Worm (Caenorhabditis elegans) whole organism, L2 larva: ENCODE data around the gene puf-8.

Experiments used
- C34F6.9 ChIP-seq: fragments of 150-350 bp; optimal IDR thresholded peaks from 2 replicates; lab custom pipeline; 2014; ENCODE audit warnings: missing biosample characterization, missing genetic modification characterization
- F13H6.1 ChIP-seq: sonication (generic microtip); optimal IDR thresholded peaks from 2 replicates; lab custom pipeline; 2016; ENCODE audit warnings: missing genetic modification characterization, missing compliant biosample characterization
- R02D3.7 ChIP-seq: fragments of 150-350 bp; optimal IDR thresholded peaks from 2 replicates; lab custom pipeline; 2014; ENCODE audit warnings: missing biosample characterization, missing genetic modification characterization
- Y55F3AM.14 ChIP-seq: fragments of 200-800 bp; sonication (Bioruptor generic); optimal IDR thresholded peaks from 2 replicates; lab custom pipeline; 2018; ENCODE audit warnings: mild to moderate bottlenecking, missing genetic modification characterization, missing compliant biosample characterization
- ZK546.5 ChIP-seq: sonication (generic microtip); optimal IDR thresholded peaks from 2 replicates; lab custom pipeline; 2017; ENCODE audit warnings: missing biosample characterization, missing genetic modification characterization
- alr-1 ChIP-seq: fragments of 150-350 bp; optimal IDR thresholded peaks from 2 replicates; lab custom pipeline; 2014; ENCODE audit warnings: missing biosample characterization, missing genetic modification characterization
- aly-2 ChIP-seq: fragments of 150-350 bp; optimal IDR thresholded peaks from 2 replicates; lab custom pipeline; 2014; ENCODE audit warnings: missing biosample characterization, missing genetic modification characterization
- blmp-1 ChIP-seq: sonication (generic microtip); optimal IDR thresholded peaks from 2 replicates; lab custom pipeline; 2017; ENCODE audit warnings: missing genetic modification characterization, mild to moderate bottlenecking, missing compliant biosample characterization, antibody characterized with exemption, moderate library complexity; ENCODE audit not compliant: insufficient read depth
- ceh-16 ChIP-seq: fragments of 150-350 bp; optimal IDR thresholded peaks from 2 replicates; lab custom pipeline; 2014; ENCODE audit warnings: missing biosample characterization, missing genetic modification characterization
- ceh-82 ChIP-seq: fragments of 150-350 bp; optimal IDR thresholded peaks from 2 replicates; lab custom pipeline; 2014; ENCODE audit warnings: missing biosample characterization, missing genetic modification characterization
- crh-2 ChIP-seq: sonication (generic microtip); optimal IDR thresholded peaks from 2 replicates; lab custom pipeline; 2017; ENCODE audit warnings: missing biosample characterization, missing genetic modification characterization
- dmd-4 ChIP-seq: sonication (generic microtip); optimal IDR thresholded peaks from 2 replicates; lab custom pipeline; 2017; ENCODE audit warnings: missing biosample characterization, missing genetic modification characterization
- egl-27 ChIP-seq: sonication (generic microtip); optimal IDR thresholded peaks from 3 replicates; lab custom pipeline; 2017; ENCODE audit warnings: missing biosample characterization, missing genetic modification reagents, missing genetic modification characterization
- elt-1 ChIP-seq: fragments of 150-350 bp; optimal IDR thresholded peaks from 2 replicates; lab custom pipeline; 2014; ENCODE audit warnings: missing biosample characterization, missing genetic modification characterization
- elt-3 ChIP-seq: sonication (generic microtip); optimal IDR thresholded peaks from 2 replicates; lab custom pipeline; 2017; ENCODE audit warnings: missing biosample characterization, missing genetic modification characterization
- fos-1 ChIP-seq: fragments of 150-350 bp; optimal IDR thresholded peaks from 2 replicates; lab custom pipeline; 2014; ENCODE audit warnings: missing biosample characterization, missing genetic modification characterization
- gmeb-1 ChIP-seq: fragments of 150-350 bp; optimal IDR thresholded peaks from 2 replicates; lab custom pipeline; 2014; ENCODE audit warnings: missing biosample characterization, missing genetic modification characterization
- lin-11 ChIP-seq: fragments of 150-350 bp; sonication (generic microtip); optimal IDR thresholded peaks from 2 replicates; lab custom pipeline; 2014; ENCODE audit warnings: missing biosample characterization, missing genetic modification characterization, inconsistent platforms, mixed read lengths
- lin-13 ChIP-seq: fragments of 150-350 bp; optimal IDR thresholded peaks from 2 replicates; lab custom pipeline; 2014; ENCODE audit warnings: missing biosample characterization, missing genetic modification reagents, missing genetic modification characterization
- lsy-2 ChIP-seq, 2 experiments: fragments of 150-350 bp in 1 of 2; sonication (generic microtip) in 1 of 2; optimal IDR thresholded peaks; 2 replicates each; lab custom pipeline; 2014 to 2017; ENCODE audit warnings: missing biosample characterization in 2 of 2, missing genetic modification characterization in 2 of 2
- mbf-1 ChIP-seq: sonication (generic microtip); optimal IDR thresholded peaks from 2 replicates; lab custom pipeline; 2017; ENCODE audit warnings: missing biosample characterization, missing genetic modification characterization
- mdl-1 ChIP-seq, 2 experiments: fragments of 150-350 bp in 1 of 2; sonication (generic microtip) in 1 of 2; optimal IDR thresholded peaks; 2 replicates each; lab custom pipeline; 2017; ENCODE audit warnings: missing biosample characterization in 2 of 2, missing genetic modification characterization in 2 of 2
- nhr-10 ChIP-seq: sonication (generic microtip); optimal IDR thresholded peaks from 2 replicates; lab custom pipeline; 2017; ENCODE audit warnings: missing biosample characterization, missing genetic modification characterization
- nhr-11 ChIP-seq: fragments of 150-350 bp; optimal IDR thresholded peaks from 2 replicates; lab custom pipeline; 2014; ENCODE audit warnings: missing biosample characterization, missing genetic modification characterization
- nhr-12 ChIP-seq: fragments of 150-350 bp; optimal IDR thresholded peaks from 2 replicates; lab custom pipeline; 2014; ENCODE audit warnings: missing biosample characterization, missing genetic modification characterization
- nhr-129 ChIP-seq: fragments of 150-350 bp; optimal IDR thresholded peaks from 2 replicates; lab custom pipeline; 2014; ENCODE audit warnings: missing biosample characterization, missing genetic modification characterization
- nhr-21 ChIP-seq: fragments of 150-350 bp; optimal IDR thresholded peaks from 2 replicates; lab custom pipeline; 2014; ENCODE audit warnings: missing biosample characterization, missing genetic modification characterization
- nhr-23 ChIP-seq: fragments of 150-350 bp; optimal IDR thresholded peaks from 2 replicates; lab custom pipeline; 2014; ENCODE audit warnings: missing biosample characterization, missing genetic modification reagents, missing genetic modification characterization
- nhr-237 ChIP-seq: fragments of 150-350 bp; optimal IDR thresholded peaks from 2 replicates; lab custom pipeline; 2014; ENCODE audit warnings: missing biosample characterization, missing genetic modification characterization
- nhr-25 ChIP-seq: fragments of 150-350 bp; sonication (generic microtip); optimal IDR thresholded peaks from 3 replicates; lab custom pipeline; 2014; ENCODE audit warnings: missing biosample characterization, missing genetic modification characterization
- nhr-6 ChIP-seq: fragments of 150-350 bp; optimal IDR thresholded peaks from 2 replicates; lab custom pipeline; 2014; ENCODE audit warnings: missing biosample characterization, missing genetic modification characterization
- nhr-77 ChIP-seq: fragments of 150-350 bp; optimal IDR thresholded peaks from 2 replicates; lab custom pipeline; 2014; ENCODE audit warnings: missing biosample characterization, missing genetic modification characterization
- peb-1 ChIP-seq: fragments of 150-350 bp; optimal IDR thresholded peaks from 2 replicates; lab custom pipeline; 2014; ENCODE audit warnings: missing biosample characterization, missing genetic modification characterization
- sem-4 ChIP-seq: fragments of 150-350 bp; optimal IDR thresholded peaks from 2 replicates; lab custom pipeline; 2014; ENCODE audit warnings: missing biosample characterization, missing genetic modification reagents, missing genetic modification characterization
- sma-3 ChIP-seq: sonication (generic microtip); optimal IDR thresholded peaks from 2 replicates; lab custom pipeline; 2016; ENCODE audit warnings: missing genetic modification reagents, missing genetic modification characterization, missing compliant biosample characterization
- sma-9 ChIP-seq, 2 experiments: fragments of 150-350 bp in 1 of 2; sonication (generic microtip) in 1 of 2; optimal IDR thresholded peaks; 2 replicates each; lab custom pipeline; 2014 to 2016; ENCODE audit warnings: missing genetic modification characterization in 2 of 2, mild to moderate bottlenecking in 1 of 2, missing biosample characterization in 1 of 2, missing compliant biosample characterization in 1 of 2, missing genetic modification reagents in 1 of 2, moderate library complexity in 1 of 2
- snpc-4 ChIP-seq: fragments of 150-350 bp; optimal IDR thresholded peaks from 2 replicates; lab custom pipeline; 2014; ENCODE audit warnings: missing biosample characterization, missing genetic modification characterization
- unc-39 ChIP-seq: fragments of 150-350 bp; optimal IDR thresholded peaks from 2 replicates; lab custom pipeline; 2014; ENCODE audit warnings: missing biosample characterization, missing genetic modification characterization
- unc-55 ChIP-seq: fragments of 150-350 bp; sonication (generic microtip); optimal IDR thresholded peaks from 3 replicates; lab custom pipeline; 2014; ENCODE audit warnings: missing biosample characterization, missing genetic modification reagents, missing genetic modification characterization
- unc-62 ChIP-seq: fragments of 150-350 bp; optimal IDR thresholded peaks from 2 replicates; lab custom pipeline; 2014; ENCODE audit warnings: missing biosample characterization, missing genetic modification reagents, missing genetic modification characterization
- zag-1 ChIP-seq: fragments of 150-350 bp; optimal IDR thresholded peaks from 2 replicates; lab custom pipeline; 2014; ENCODE audit warnings: missing biosample characterization, missing genetic modification characterization
- ztf-1 ChIP-seq: fragments of 200-800 bp; sonication (Bioruptor generic); conservative IDR thresholded peaks from 2 replicates; pipeline ENCODE4 v1.3.6; 2022; ENCODE audit warnings: missing genetic modification characterization, missing compliant biosample characterization
- ztf-11 ChIP-seq: sonication (generic microtip); optimal IDR thresholded peaks from 2 replicates; lab custom pipeline; 2017; ENCODE audit warnings: missing biosample characterization, missing genetic modification characterization
- ztf-4 ChIP-seq: fragments of 150-350 bp; optimal IDR thresholded peaks from 2 replicates; lab custom pipeline; 2014; ENCODE audit warnings: missing biosample characterization, missing genetic modification characterization

puf-8 gene

ce11 chrII:7340703-7341102 is 42.7 kb upstream of the puf-8 start:
- TF ChIP-seq lin-11 (tag; lab: Kevin White, UChicago) = no peak
- TF ChIP-seq nhr-237 (tag; lab: Kevin White, UChicago) = no peak
- no peak for TF ChIP-seq gmeb-1 (tag; lab: Kevin White, UChicago)
- TF ChIP-seq crh-2 = no peak
- no peak for TF ChIP-seq nhr-21 (tag; lab: Kevin White, UChicago)
- TF ChIP-seq lsy-2 (tag; optimal IDR thresholded peaks at IDR 0.05; lab: Kevin White, UChicago) = no peak
- no peak for TF ChIP-seq unc-62 (GFP tag; lab: Kevin White, UChicago)
- no peak for TF ChIP-seq ceh-16 (tag; lab: Kevin White, UChicago)
- no peak for TF ChIP-seq elt-1 (tag; lab: Kevin White, UChicago)
- TF ChIP-seq aly-2 (tag; lab: Kevin White, UChicago) = no peak
- no peak for TF ChIP-seq ceh-82 (tag; lab: Kevin White, UChicago)
- no peak for TF ChIP-seq nhr-11 (tag; lab: Kevin White, UChicago)
- TF ChIP-seq Y55F3AM.14 (GFP tag; lab: Kevin White, UChicago) = no peak

DNA sequence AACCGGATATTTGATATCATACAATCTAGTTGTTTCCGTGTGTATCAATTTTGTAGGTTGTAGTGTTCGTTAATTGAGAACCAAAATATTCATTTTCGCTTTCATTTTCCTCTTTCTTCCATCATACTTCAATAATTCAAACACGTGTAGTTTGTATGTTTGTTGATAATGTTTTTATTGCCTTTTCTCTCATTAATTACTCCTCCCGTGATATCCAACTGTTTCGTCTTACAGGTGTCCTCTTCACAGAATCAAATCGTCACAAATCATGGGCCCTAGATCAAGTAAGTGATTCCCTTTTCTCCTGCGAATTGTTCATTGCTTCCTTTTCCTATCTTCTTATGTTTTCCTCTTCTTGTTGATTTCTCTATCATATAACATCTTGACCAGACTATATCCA is 40.9 kb upstream of the puf-8 start, which contains the start of gene nhr-21:
TSS of gene nhr-21 (plus strand) at position 235 of the 400 bp plus-strand sequence.
- no peak for TF ChIP-seq ztf-11 (tag; lab: Kevin White, UChicago)
- no peak for TF ChIP-seq unc-62 (GFP tag; lab: Kevin White, UChicago)
- TF ChIP-seq blmp-1 = peak; percentile 84
- peak; percentile 37 for TF ChIP-seq sem-4 (tag; lab: Kevin White, UChicago)
- TF ChIP-seq nhr-25 (tag; lab: Kevin White, UChicago) = peak; percentile 34
- peak; percentile 4 for TF ChIP-seq egl-27
- TF ChIP-seq sma-9 (GFP tag; optimal IDR thresholded peaks at IDR 0.05; lab: Kevin White, UChicago) = peak; percentile 88
- no peak for TF ChIP-seq sma-9 (tag; optimal IDR thresholded peaks at IDR 0.05; lab: Kevin White, UChicago)
- TF ChIP-seq sma-3 (GFP tag; lab: Kevin White, UChicago) = peak; percentile 16
- TF ChIP-seq F13H6.1 (tag; lab: Kevin White, UChicago) = no peak
- no peak for TF ChIP-seq ztf-1 (GFP tag; lab: Robert Waterston, UW)
- TF ChIP-seq fos-1 = no peak
- TF ChIP-seq nhr-129 = peak; percentile 67
- no peak for TF ChIP-seq nhr-77 (tag; lab: Kevin White, UChicago)
- no peak for TF ChIP-seq nhr-12 (tag; lab: Kevin White, UChicago)
- peak; percentile 65 for TF ChIP-seq crh-2
- no peak for TF ChIP-seq elt-3
- peak in 1 of 2 experiments; percentile 56 for TF ChIP-seq lsy-2 (tag; optimal IDR thresholded peaks at IDR 0.05; lab: Kevin White, UChicago)
- TF ChIP-seq nhr-6 = peak; percentile 70
- TF ChIP-seq lin-13 (GFP tag; lab: Kevin White, UChicago) = no peak
- peak; percentile 49 for TF ChIP-seq ztf-4 (tag; lab: Kevin White, UChicago)
- TF ChIP-seq mdl-1 (tag; optimal IDR thresholded peaks at IDR 0.05; lab: Kevin White, UChicago) = peak in 1 of 2 experiments; percentile 16
- no peak for TF ChIP-seq lin-11 (tag; lab: Kevin White, UChicago)
- no peak for TF ChIP-seq dmd-4
- TF ChIP-seq mbf-1 = no peak
- TF ChIP-seq unc-55 (GFP tag; lab: Kevin White, UChicago) = no peak
- no peak for TF ChIP-seq Y55F3AM.14 (GFP tag; lab: Kevin White, UChicago)
- no peak for TF ChIP-seq C34F6.9 (tag; lab: Kevin White, UChicago)
- no peak for TF ChIP-seq ceh-82 (tag; lab: Kevin White, UChicago)
- no peak for TF ChIP-seq snpc-4 (tag; lab: Kevin White, UChicago)

ce11 chrII:7337469-7337893 is 39.4 kb upstream of the puf-8 start:
- TF ChIP-seq blmp-1 (peak; percentile 90), lin-13 (GFP tag; lab: Kevin White, UChicago) (peak; percentile 55), zag-1 (tag; lab: Kevin White, UChicago) (no peak), ceh-16 (tag; lab: Kevin White, UChicago) (no peak), ztf-4 (tag; lab: Kevin White, UChicago) (peak; percentile 72), elt-3 (no peak), alr-1 (tag; lab: Kevin White, UChicago) (no peak), R02D3.7 (no peak), ztf-11 (tag; lab: Kevin White, UChicago) (no peak), nhr-23 (tag; lab: Kevin White, UChicago) (no peak), egl-27 (peak; percentile 75), unc-62 (GFP tag; lab: Kevin White, UChicago) (peak; percentile 7), nhr-129 (peak; percentile 79), unc-39 (tag; lab: Kevin White, UChicago) (no peak), nhr-10 (tag; lab: Kevin White, UChicago) (no peak), snpc-4 (tag; lab: Kevin White, UChicago) (peak; percentile 34), crh-2 (peak; percentile 94), mbf-1 (no peak), nhr-25 (tag; lab: Kevin White, UChicago) (peak; percentile 95), dmd-4 (no peak), fos-1 (peak; percentile 75), nhr-21 (tag; lab: Kevin White, UChicago) (no peak), ZK546.5 (no peak), peb-1 (tag; lab: Kevin White, UChicago) (no peak), nhr-6 (peak; percentile 40), aly-2 (tag; lab: Kevin White, UChicago) (no peak), C34F6.9 (tag; lab: Kevin White, UChicago) (peak; percentile 70), F13H6.1 (tag; lab: Kevin White, UChicago) (peak; percentile 84), unc-55 (GFP tag; lab: Kevin White, UChicago) (peak; percentile 73), lin-11 (tag; lab: Kevin White, UChicago) (peak; percentile 54), elt-1 (tag; lab: Kevin White, UChicago) (no peak), sem-4 (tag; lab: Kevin White, UChicago) (peak; percentile 77), gmeb-1 (tag; lab: Kevin White, UChicago) (peak; percentile 59), nhr-11 (tag; lab: Kevin White, UChicago) (no peak), nhr-237 (tag; lab: Kevin White, UChicago) (no peak), lsy-2 (tag; optimal IDR thresholded peaks at IDR 0.05; lab: Kevin White, UChicago) (peak in 1 of 2 experiments; percentile 72)
